Worm (Caenorhabditis elegans) whole organism, late embryonic: Measurements from ENCODE around the gene F17C8.6.

ENCODE experiments used
- ama-1 ChIP-seq: fragments of 150-350 bp; optimal IDR thresholded peaks from 2 replicates; lab custom pipeline; 2014
- elt-2 ChIP-seq: sonication (generic microtip); optimal IDR thresholded peaks from 2 replicates; lab custom pipeline; 2016; ENCODE audit warnings: missing genetic modification reagents, missing genetic modification characterization, missing compliant biosample characterization
- eyg-1 ChIP-seq: sonication (generic microtip); optimal IDR thresholded peaks from 2 replicates; lab custom pipeline; 2016; ENCODE audit warnings: missing genotype, missing genetic modification characterization, missing compliant biosample characterization
- hlh-6 ChIP-seq: sonication (generic microtip); optimal IDR thresholded peaks from 2 replicates; lab custom pipeline; 2016; ENCODE audit warnings: missing genotype, missing genetic modification characterization, missing compliant biosample characterization
- nfya-1 ChIP-seq: sonication (generic microtip); optimal IDR thresholded peaks from 2 replicates; lab custom pipeline; 2017; ENCODE audit warnings: missing genetic modification characterization, mild to moderate bottlenecking, missing compliant biosample characterization, antibody characterized with exemption, moderate library complexity
- pha-2 ChIP-seq: sonication (generic microtip); optimal IDR thresholded peaks from 2 replicates; lab custom pipeline; 2017; ENCODE audit warnings: mild to moderate bottlenecking, missing genetic modification characterization, missing compliant biosample characterization
- pha-4 ChIP-seq: fragments of 150-350 bp; optimal IDR thresholded peaks from 2 replicates; lab custom pipeline; 2018; ENCODE audit warnings: missing biosample characterization, missing genetic modification reagents, missing genetic modification characterization
- pqm-1 ChIP-seq: sonication (generic microtip); optimal IDR thresholded peaks from 2 replicates; lab custom pipeline; 2016; ENCODE audit warnings: missing genetic modification characterization, missing compliant biosample characterization
- sox-4 ChIP-seq: sonication (generic microtip); optimal IDR thresholded peaks from 2 replicates; lab custom pipeline; 2017; ENCODE audit warnings: mild to moderate bottlenecking, missing genetic modification characterization, inconsistent platforms, missing compliant biosample characterization
- tbx-7 ChIP-seq: sonication (generic microtip); optimal IDR thresholded peaks from 2 replicates; lab custom pipeline; 2016; ENCODE audit warnings: missing genotype, missing genetic modification characterization, missing compliant biosample characterization
- unc-86 ChIP-seq: sonication (generic microtip); optimal IDR thresholded peaks from 2 replicates; lab custom pipeline; 2016; ENCODE audit warnings: missing genetic modification characterization, missing compliant biosample characterization

- TF ChIP-seq pha-4 (tag; lab: Kevin White, UChicago) (no peak), unc-86 (no peak), pqm-1 (tag; lab: Kevin White, UChicago) (no peak), sox-4 (no peak), ama-1 (lab: Kevin White, UChicago) (no peak), eyg-1 (tag; lab: Kevin White, UChicago) (no peak), pha-2 (tag; lab: Kevin White, UChicago) (no peak), tbx-7 (tag; lab: Kevin White, UChicago) (no peak), nfya-1 (tag; lab: Kevin White, UChicago) (no peak), elt-2 (no peak), hlh-6 (tag; lab: Kevin White, UChicago) (no peak)
These were observed 34.0 kb upstream of the F17C8.6 start, which contains the start of gene B0393.9 for ce11 chrIII:4779855-4780254.
